Fruit fly (Drosophila melanogaster) whole organism, embryonic: ENCODE data around the gene Arp6.

Experiments
- Asciz ChIP-seq: fragments of 200-800 bp; sonication (Bioruptor generic); optimal IDR thresholded peaks from 2 replicates; lab custom pipeline; 2017; ENCODE audit warnings: missing biosample characterization, mild to moderate bottlenecking, missing genetic modification characterization, missing genetic modification reagents
- Awh ChIP-seq: fragments of 200-800 bp; sonication (Bioruptor generic); IDR thresholded peaks from 2 replicates; pipeline ENCODE4, ENCODE4 v1.3.6; 2022; ENCODE audit warnings: missing biosample characterization, missing genetic modification characterization
- BEAF-32 ChIP-seq: fragments of 200-800 bp; sonication (Bioruptor generic); optimal IDR thresholded peaks from 3 replicates; lab custom pipeline; 2017; ENCODE audit warnings: missing biosample characterization, missing genetic modification characterization, mild to moderate bottlenecking, moderate library complexity, missing genetic modification reagents
- CG10654 ChIP-seq: fragments of 200-800 bp; sonication (Bioruptor generic); optimal IDR thresholded peaks from 2 replicates; lab custom pipeline; 2016; ENCODE audit warnings: missing biosample characterization, missing genetic modification characterization
- CG11085 ChIP-seq: fragments of 200-800 bp; sonication (Bioruptor generic); IDR thresholded peaks from 2 replicates; pipeline ENCODE4 v1.3.6; 2022; ENCODE audit warnings: missing biosample characterization, missing genetic modification characterization
- CG14014 ChIP-seq: fragments of 200-800 bp; sonication (Bioruptor generic); IDR thresholded peaks from 2 replicates; pipeline ENCODE4 v1.3.6; 2022; ENCODE audit warnings: missing biosample characterization, missing genetic modification characterization
- CG1529 ChIP-seq: fragments of 200-800 bp; sonication (Bioruptor generic); optimal IDR thresholded peaks from 3 replicates; lab custom pipeline; 2018; ENCODE audit warnings: missing biosample characterization, missing genetic modification characterization
- CG15514 ChIP-seq: fragments of 200-800 bp; sonication (Bioruptor generic); optimal IDR thresholded peaks from 3 replicates; lab custom pipeline; 2017; ENCODE audit warnings: missing biosample characterization, missing genetic modification characterization, mild to moderate bottlenecking, moderate library complexity, missing genetic modification reagents
- CG17361 ChIP-seq: fragments of 200-800 bp; sonication (Bioruptor generic); IDR thresholded peaks from 3 replicates; pipeline ENCODE4 v1.3.6; 2022; ENCODE audit warnings: missing biosample characterization, missing genetic modification characterization
- CG17829 ChIP-seq: fragments of 200-800 bp; optimal IDR thresholded peaks from 2 replicates; lab custom pipeline; 2019; ENCODE audit warnings: missing biosample characterization, mild to moderate bottlenecking, missing genetic modification characterization, moderate library complexity
- CG2116 ChIP-seq: fragments of 200-800 bp; sonication (Bioruptor generic); optimal IDR thresholded peaks from 3 replicates; lab custom pipeline; 2018; ENCODE audit warnings: missing biosample characterization, mild to moderate bottlenecking, missing genetic modification characterization
- CG2875 ChIP-seq: fragments of 200-800 bp; sonication (Bioruptor generic); optimal IDR thresholded peaks from 2 replicates; lab custom pipeline; 2017; ENCODE audit warnings: missing biosample characterization, mild to moderate bottlenecking, missing genetic modification characterization, missing genetic modification reagents
- CG31441 ChIP-seq: fragments of 200-800 bp; sonication (Bioruptor generic); IDR thresholded peaks from 2 replicates; pipeline ENCODE4 v1.3.6; 2022; ENCODE audit warnings: missing biosample characterization, missing genetic modification characterization
- CG6272 ChIP-seq: fragments of 200-800 bp; sonication (Bioruptor generic); IDR thresholded peaks from 2 replicates; pipeline ENCODE4 v1.3.6; 2022; ENCODE audit warnings: missing biosample characterization, missing genetic modification characterization
- CG7271 ChIP-seq: fragments of 200-800 bp; sonication (Bioruptor generic); optimal IDR thresholded peaks from 2 replicates; lab custom pipeline; 2018; ENCODE audit warnings: missing biosample characterization, mild to moderate bottlenecking, missing genetic modification characterization, moderate library complexity
- CG7372 ChIP-seq: fragments of 200-800 bp; sonication (Bioruptor generic); IDR thresholded peaks from 2 replicates; pipeline ENCODE4 v1.3.6; 2022; ENCODE audit warnings: missing biosample characterization, missing genetic modification characterization
- CG8290 ChIP-seq, 3 experiments: fragments of 200-800 bp; sonication (Bioruptor generic); optimal IDR thresholded peaks; 2 replicates each; lab custom pipeline; 2016 to 2019; ENCODE audit warnings: missing biosample characterization in 3 of 3, missing genetic modification characterization in 3 of 3, mild to moderate bottlenecking in 2 of 3, moderate library complexity in 1 of 3
- D ChIP-seq, 2 experiments: fragments of 200-800 bp in 1 of 2; fragments of >200 bp in 1 of 2; sonication (Bioruptor generic) in 1 of 2; optimal IDR thresholded peaks; 2 replicates in 1 of 2; 3 replicates in 1 of 2; lab custom pipeline; 2017; ENCODE audit warnings: mild to moderate bottlenecking in 1 of 2, missing biosample characterization in 1 of 2, missing genetic modification characterization in 1 of 2, missing genetic modification reagents in 1 of 2
- Dbx ChIP-seq: fragments of 200-800 bp; sonication (Bioruptor generic); IDR thresholded peaks from 3 replicates; pipeline ENCODE4 v1.3.6; 2022; ENCODE audit warnings: missing biosample characterization, missing genetic modification characterization
- Deaf1 ChIP-seq: fragments of 200-800 bp; optimal IDR thresholded peaks from 3 replicates; lab custom pipeline; 2019; ENCODE audit warnings: missing biosample characterization, mild to moderate bottlenecking, missing genetic modification characterization, moderate library complexity
- Dll ChIP-seq: fragments of 200-800 bp; sonication (Bioruptor generic); IDR thresholded peaks from 4 replicates; pipeline ENCODE4 v1.3.6; 2022; ENCODE audit warnings: missing biosample characterization, missing genetic modification characterization; ENCODE audit not compliant: partially characterized antibody
- HLH3B ChIP-seq: fragments of 200-800 bp; sonication (Bioruptor generic); IDR thresholded peaks from 2 replicates; pipeline ENCODE4 v1.3.6; 2022; ENCODE audit warnings: missing biosample characterization, missing genetic modification characterization
- Hmr ChIP-seq: fragments of 200-800 bp; sonication (Bioruptor generic); optimal IDR thresholded peaks from 3 replicates; lab custom pipeline; 2017; ENCODE audit warnings: mild to moderate bottlenecking, missing biosample characterization, missing genetic modification reagents, missing genetic modification characterization
- Oli ChIP-seq: fragments of 200-800 bp; sonication (Bioruptor generic); optimal IDR thresholded peaks from 2 replicates; lab custom pipeline; 2018; ENCODE audit warnings: missing biosample characterization, mild to moderate bottlenecking, missing genetic modification characterization, moderate library complexity
- Rfx ChIP-seq: fragments of 200-800 bp; sonication (Bioruptor generic); IDR thresholded peaks from 2 replicates; pipeline ENCODE4 v1.3.6; 2022; ENCODE audit warnings: missing biosample characterization, missing genetic modification characterization
- Sry-δ ChIP-seq: fragments of 200-800 bp; sonication (Bioruptor generic); optimal IDR thresholded peaks from 2 replicates; lab custom pipeline; 2016; ENCODE audit warnings: missing biosample characterization, missing genetic modification characterization
- Xrp1 ChIP-seq: fragments of 200-800 bp; sonication (Bioruptor generic); IDR thresholded peaks from 2 replicates; pipeline ENCODE4 v1.3.6; 2022; ENCODE audit warnings: missing biosample characterization, missing genetic modification characterization
- amos ChIP-seq: fragments of 200-800 bp; sonication (Bioruptor generic); IDR thresholded peaks from 2 replicates; pipeline ENCODE4 v1.3.6; 2022; ENCODE audit warnings: missing biosample characterization, missing genetic modification characterization; ENCODE audit not compliant: partially characterized antibody
- aop ChIP-seq: fragments of 200-800 bp; sonication (Bioruptor generic); IDR thresholded peaks from 2 replicates; pipeline ENCODE4 v1.3.6; 2022; ENCODE audit warnings: missing biosample characterization, missing genetic modification characterization
- cas ChIP-seq: fragments of 200-800 bp; sonication (Bioruptor generic); IDR thresholded peaks from 2 replicates; pipeline ENCODE4 v1.3.6; 2022; ENCODE audit warnings: missing biosample characterization, missing genetic modification characterization
- chif ChIP-seq, 2 experiments: fragments of 200-800 bp; sonication (Bioruptor generic); optimal IDR thresholded peaks; 3 replicates each; lab custom pipeline; 2016; ENCODE audit warnings: missing biosample characterization in 2 of 2, missing genetic modification characterization in 2 of 2
- chn ChIP-seq: fragments of 200-800 bp; sonication (Bioruptor generic); optimal IDR thresholded peaks from 2 replicates; lab custom pipeline; 2016; ENCODE audit warnings: missing biosample characterization, missing genetic modification characterization
- crc ChIP-seq: fragments of 200-800 bp; sonication (Bioruptor generic); optimal IDR thresholded peaks from 2 replicates; lab custom pipeline; 2016; ENCODE audit warnings: missing biosample characterization, missing genetic modification characterization
- dpn ChIP-seq, 2 experiments: fragments of 200-800 bp; sonication (Bioruptor generic); optimal IDR thresholded peaks; 3 replicates each; lab custom pipeline; 2016; ENCODE audit warnings: missing biosample characterization in 2 of 2, missing genetic modification characterization in 2 of 2
- emc ChIP-seq: fragments of 200-800 bp; sonication (Bioruptor generic); optimal IDR thresholded peaks from 2 replicates; lab custom pipeline; 2016; ENCODE audit warnings: missing biosample characterization, missing genetic modification characterization
- ems ChIP-seq: fragments of 200-800 bp; sonication (Bioruptor generic); optimal IDR thresholded peaks from 3 replicates; lab custom pipeline; 2016; ENCODE audit warnings: missing biosample characterization, missing genetic modification characterization
- eve ChIP-seq, 2 experiments: fragments of >200 bp; optimal IDR thresholded peaks; 2 replicates each; lab custom pipeline; 2017; ENCODE audit warnings: missing biosample characterization in 2 of 2, missing genetic modification characterization in 2 of 2
- ewg ChIP-seq: fragments of 200-800 bp; sonication (Bioruptor generic); optimal IDR thresholded peaks from 3 replicates; lab custom pipeline; 2017; ENCODE audit warnings: mild to moderate bottlenecking, missing biosample characterization, missing genetic modification reagents, missing genetic modification characterization
- gcm2 ChIP-seq: fragments of 200-800 bp; sonication (Bioruptor generic); optimal IDR thresholded peaks from 2 replicates; lab custom pipeline; 2016; ENCODE audit warnings: missing biosample characterization, missing genetic modification characterization
- gem ChIP-seq: fragments of 200-800 bp; sonication (Bioruptor generic); optimal IDR thresholded peaks from 2 replicates; lab custom pipeline; 2019; ENCODE audit warnings: missing biosample characterization, mild to moderate bottlenecking, missing genetic modification characterization, moderate library complexity
- jigr1 ChIP-seq: fragments of 200-800 bp; sonication (Bioruptor generic); IDR thresholded peaks from 3 replicates; pipeline ENCODE4 v1.3.6; 2022; ENCODE audit warnings: missing biosample characterization, missing genetic modification characterization
- kah ChIP-seq: fragments of 200-800 bp; sonication (Bioruptor generic); optimal IDR thresholded peaks from 2 replicates; lab custom pipeline; 2018; ENCODE audit warnings: missing biosample characterization, mild to moderate bottlenecking, missing genetic modification characterization
- lab ChIP-seq: fragments of 200-800 bp; sonication (Bioruptor generic); optimal IDR thresholded peaks from 3 replicates; lab custom pipeline; 2017; ENCODE audit warnings: missing biosample characterization, missing genetic modification characterization, mild to moderate bottlenecking, moderate library complexity, missing genetic modification reagents
- pfk ChIP-seq: fragments of 200-800 bp; sonication (Bioruptor generic); optimal IDR thresholded peaks from 2 replicates; lab custom pipeline; 2018; ENCODE audit warnings: missing biosample characterization, mild to moderate bottlenecking, missing genetic modification characterization, moderate library complexity
- pzg ChIP-seq: fragments of 200-800 bp; sonication (Bioruptor generic); optimal IDR thresholded peaks from 3 replicates; lab custom pipeline; 2018; ENCODE audit warnings: missing biosample characterization, mild to moderate bottlenecking, missing genetic modification characterization, moderate library complexity
- sd ChIP-seq: fragments of 200-800 bp; sonication (Bioruptor generic); optimal IDR thresholded peaks from 3 replicates; lab custom pipeline; 2018; ENCODE audit warnings: missing biosample characterization, mild to moderate bottlenecking, missing genetic modification characterization, moderate library complexity
- seq ChIP-seq: fragments of 200-800 bp; sonication (Bioruptor generic); IDR thresholded peaks from 2 replicates; pipeline ENCODE4 v1.3.6; 2022; ENCODE audit warnings: missing biosample characterization, missing genetic modification characterization
- usp ChIP-seq: fragments of >200 bp; optimal IDR thresholded peaks from 2 replicates; lab custom pipeline; 2017; ENCODE audit warnings: missing biosample characterization, missing genetic modification characterization
- zf30C ChIP-seq: fragments of 200-800 bp; sonication (Bioruptor generic); optimal IDR thresholded peaks from 3 replicates; lab custom pipeline; 2018; ENCODE audit warnings: missing biosample characterization, mild to moderate bottlenecking, missing genetic modification characterization

Arp6 gene

dm6 chrX:15709984-15710750, 26.8 kb downstream of the Arp6 start, which contains the start of the genes CG9281 and CG15601 (continued):
- TF ChIP-seq pzg (GFP tag; lab: Kevin White, UChicago) = peak; percentile 70
- TF ChIP-seq CG7271 (tag; lab: Kevin White, UChicago) = no peak
- no peak for TF ChIP-seq Awh
- no peak for TF ChIP-seq ems
- TF ChIP-seq Asciz (GFP tag; lab: Kevin White, UChicago) = no peak
- no peak for TF ChIP-seq eve (GFP tag; optimal IDR thresholded peaks at IDR 0.05; lab: Kevin White, UChicago)
- TF ChIP-seq Dll = no peak; the same call in 3 of the 4 replicates
- no peak for TF ChIP-seq CG14014 (GFP tag; lab: Robert Waterston, UW)
- TF ChIP-seq CG17829 (tag; lab: Kevin White, UChicago) = peak; percentile 21
- TF ChIP-seq Sry-δ (GFP tag; lab: Kevin White, UChicago) = peak; percentile 13
- no peak for TF ChIP-seq sd
- TF ChIP-seq amos (GFP tag; lab: Robert Waterston, UW) = peak; percentile 50
- no peak for TF ChIP-seq CG1529
- no peak for TF ChIP-seq zf30C
- TF ChIP-seq ewg = no peak
- no peak for TF ChIP-seq Xrp1 (GFP tag; lab: Robert Waterston, UW)
- peak; percentile 55 for TF ChIP-seq D (optimal IDR thresholded peaks at IDR 0.05; lab: Kevin White, UChicago)
- no peak for TF ChIP-seq D (GFP tag; optimal IDR thresholded peaks at IDR 0.05; lab: Kevin White, UChicago)
- TF ChIP-seq jigr1 (GFP tag; lab: Robert Waterston, UW) = no peak
- no peak for TF ChIP-seq gem (tag; lab: Kevin White, UChicago)
- no peak for TF ChIP-seq cas (GFP tag; lab: Robert Waterston, UW)
- peak; percentile 53 for TF ChIP-seq CG15514
- TF ChIP-seq chif (GFP tag; optimal IDR thresholded peaks at IDR 0.05; lab: Kevin White, UChicago) = no peak
- TF ChIP-seq CG6272 (GFP tag; lab: Robert Waterston, UW) = no peak
- TF ChIP-seq HLH3B (GFP tag; lab: Robert Waterston, UW) = no peak
- no peak for TF ChIP-seq kah (GFP tag; lab: Kevin White, UChicago)
- no peak for TF ChIP-seq Hmr (GFP tag; lab: Kevin White, UChicago)
- no peak for TF ChIP-seq lab (GFP tag; lab: Kevin White, UChicago)
- no peak for TF ChIP-seq CG7372
- no peak for TF ChIP-seq emc (GFP tag; lab: Kevin White, UChicago)
- TF ChIP-seq dpn (GFP tag; optimal IDR thresholded peaks at IDR 0.05; lab: Kevin White, UChicago) = no peak
- peak; percentile 89 for TF ChIP-seq pfk (GFP tag; lab: Kevin White, UChicago)
- no peak for TF ChIP-seq CG8290 (GFP tag; optimal IDR thresholded peaks at IDR 0.05; lab: Kevin White, UChicago)
- peak in 1 of 2 experiments; percentile 59 for TF ChIP-seq CG8290 (tag; optimal IDR thresholded peaks at IDR 0.05; lab: Kevin White, UChicago)
- TF ChIP-seq CG2116 = peak; percentile 45
- no peak for TF ChIP-seq CG31441
- peak; percentile 73 for TF ChIP-seq BEAF-32 (GFP tag; lab: Kevin White, UChicago)
- TF ChIP-seq Deaf1 = peak; percentile 67
- TF ChIP-seq Dbx (GFP tag; lab: Robert Waterston, UW) = no peak
- no peak for TF ChIP-seq usp (GFP tag; lab: Kevin White, UChicago)
- TF ChIP-seq Rfx (GFP tag; lab: Robert Waterston, UW) = peak; percentile 45
- no peak for TF ChIP-seq chn (GFP tag; lab: Kevin White, UChicago)
- no peak for TF ChIP-seq crc
- no peak for TF ChIP-seq gcm2 (GFP tag; lab: Kevin White, UChicago)
- TF ChIP-seq aop = no peak
- 0 out of 2 replicates have a peak, but pooled peaks have one; percentile 7 for TF ChIP-seq seq (GFP tag; lab: Robert Waterston, UW)
- no peak for TF ChIP-seq CG2875 (GFP tag; lab: Kevin White, UChicago)
- TF ChIP-seq CG17361 (GFP tag; lab: Robert Waterston, UW) = 0 out of 3 replicates have a peak, but pooled peaks have one; percentile 36
- TF ChIP-seq CG10654 (GFP tag; lab: Kevin White, UChicago) = no peak
- TF ChIP-seq Oli (tag; lab: Kevin White, UChicago) = no peak
- no peak for TF ChIP-seq CG11085 (GFP tag; lab: Robert Waterston, UW)
